Worm (Caenorhabditis elegans) whole organism, early embryonic: ENCODE measurements around the gene C39E6.2.

Experiments
- ama-1 ChIP-seq: fragments of 150-350 bp; optimal IDR thresholded peaks from 2 replicates; lab custom pipeline; 2014
- ceh-13 ChIP-seq: fragments of 200-800 bp; sonication (Bioruptor generic); optimal IDR thresholded peaks from 2 replicates; lab custom pipeline; 2018; ENCODE audit warnings: mild to moderate bottlenecking, missing genetic modification characterization, missing compliant biosample characterization
- hnd-1 ChIP-seq: sonication (generic microtip); optimal IDR thresholded peaks from 2 replicates; lab custom pipeline; 2016; ENCODE audit warnings: missing genetic modification characterization, missing compliant biosample characterization
- scrt-1 ChIP-seq: fragments of 200-800 bp; sonication (Bioruptor generic); IDR thresholded peaks from 2 replicates; pipeline ENCODE4 v1.3.6; 2022; ENCODE audit warnings: missing genetic modification characterization, missing compliant biosample characterization

ce11 chrX:4706755-4707226 lies 48.1 kb downstream of the C39E6.2 start, which contains the start of gene dhhc-10:
- no peak for TF ChIP-seq ama-1 (lab: Kevin White, UChicago)
- no peak for TF ChIP-seq ceh-13 (GFP tag; lab: Kevin White, UChicago)
- no peak for TF ChIP-seq scrt-1 (GFP tag; lab: Robert Waterston, UW)
- TF ChIP-seq hnd-1 (tag; lab: Kevin White, UChicago) = no peak
